Worm (Caenorhabditis elegans) whole organism, L4 larva: ENCODE data around the gene str-178.

Source experiments
- F49E8.2 ChIP-seq: sonication (generic microtip); optimal IDR thresholded peaks from 2 replicates; lab custom pipeline; 2016; ENCODE audit warnings: missing compliant biosample characterization, mild to moderate bottlenecking, missing genetic modification characterization, borderline replicate concordance
- R02D3.7 ChIP-seq: fragments of 150-350 bp; sonication (generic microtip); optimal IDR thresholded peaks from 3 replicates; lab custom pipeline; 2014; ENCODE audit warnings: missing biosample characterization, missing genetic modification characterization
- T26A8.4 ChIP-seq: fragments of 200-800 bp; sonication (Bioruptor generic); IDR thresholded peaks from 2 replicates; pipeline ENCODE4 v1.3.6; 2022; ENCODE audit warnings: missing genetic modification characterization, missing compliant biosample characterization
- Y48G9A.11 ChIP-seq: fragments of 200-800 bp; sonication (Bioruptor generic); IDR thresholded peaks from 2 replicates; pipeline ENCODE4 v1.3.6; 2022; ENCODE audit warnings: missing genetic modification reagents, missing genetic modification characterization, missing compliant biosample characterization
- Y75B8A.6 ChIP-seq: fragments of 200-800 bp; sonication (Bioruptor generic); IDR thresholded peaks from 2 replicates; pipeline ENCODE4 v1.3.6; 2022; ENCODE audit warnings: missing genetic modification reagents, missing genetic modification characterization, missing compliant biosample characterization
- ZK337.2 ChIP-seq: fragments of 200-800 bp; sonication (Bioruptor generic); IDR thresholded peaks from 2 replicates; pipeline ENCODE4 v1.3.6; 2022; ENCODE audit warnings: missing genetic modification reagents, missing genetic modification characterization, missing compliant biosample characterization
- aha-1 ChIP-seq: fragments of 150-350 bp; peaks from one replicate; lab custom pipeline; 2014; ENCODE audit warnings: missing biosample characterization, missing genetic modification characterization
- aly-2 ChIP-seq: sonication (generic microtip); optimal IDR thresholded peaks from 2 replicates; lab custom pipeline; 2018; ENCODE audit warnings: missing biosample characterization, missing genetic modification characterization
- ama-1 ChIP-seq: fragments of 150-350 bp; optimal IDR thresholded peaks from 2 replicates; lab custom pipeline; 2014; ENCODE audit warnings: inconsistent platforms, mixed read lengths
- attf-4 ChIP-seq: sonication (generic microtip); optimal IDR thresholded peaks from 3 replicates; lab custom pipeline; 2017; ENCODE audit warnings: missing biosample characterization, missing genetic modification characterization
- cey-2 ChIP-seq: sonication (generic microtip); optimal IDR thresholded peaks from 3 replicates; lab custom pipeline; 2017; ENCODE audit warnings: missing genetic modification characterization, mild to moderate bottlenecking, missing compliant biosample characterization, antibody characterized with exemption, borderline replicate concordance; ENCODE audit not compliant: insufficient read depth
- daf-12 ChIP-seq: fragments of 150-350 bp; optimal IDR thresholded peaks from 2 replicates; lab custom pipeline; 2014; ENCODE audit warnings: missing biosample characterization, missing genetic modification reagents, missing genetic modification characterization
- daf-16 ChIP-seq, 3 experiments: sonication (generic microtip); optimal IDR thresholded peaks; 2 replicates each; lab custom pipeline; 2016 to 2017; ENCODE audit warnings: missing genetic modification characterization in 3 of 3, missing genetic modification reagents in 3 of 3, mild to moderate bottlenecking in 2 of 3, missing compliant biosample characterization in 2 of 3, missing biosample characterization in 1 of 3, moderate library complexity in 1 of 3
- daf-8 ChIP-seq: fragments of 200-800 bp; sonication (Bioruptor generic); IDR thresholded peaks from 2 replicates; pipeline ENCODE4 v1.3.6; 2022; ENCODE audit warnings: missing genetic modification characterization, missing compliant biosample characterization
- dmd-6 ChIP-seq: fragments of 200-800 bp; sonication (Bioruptor generic); IDR thresholded peaks from 2 replicates; pipeline ENCODE4 v1.3.6; 2022; ENCODE audit warnings: missing genetic modification reagents, missing genetic modification characterization, missing compliant biosample characterization
- dmd-9 ChIP-seq: fragments of 200-800 bp; sonication (Bioruptor generic); IDR thresholded peaks from 2 replicates; pipeline ENCODE4 v1.3.6; 2022; ENCODE audit warnings: missing genetic modification reagents, missing genetic modification characterization, missing compliant biosample characterization
- dpl-1 ChIP-seq: fragments of 150-350 bp; optimal IDR thresholded peaks from 2 replicates; lab custom pipeline; 2014; ENCODE audit warnings: missing biosample characterization, missing genetic modification reagents, missing genetic modification characterization
- dve-1 ChIP-seq: sonication (generic microtip); optimal IDR thresholded peaks from 2 replicates; lab custom pipeline; 2017; ENCODE audit warnings: antibody characterized with exemption, mild to moderate bottlenecking, missing genetic modification characterization, missing compliant biosample characterization; ENCODE audit not compliant: insufficient read depth
- fos-1 ChIP-seq: fragments of 150-350 bp; optimal IDR thresholded peaks from 2 replicates; lab custom pipeline; 2014; ENCODE audit warnings: missing biosample characterization, missing genetic modification characterization
- gei-8 ChIP-seq: fragments of 200-800 bp; sonication (Bioruptor generic); optimal IDR thresholded peaks from 2 replicates; lab custom pipeline; 2018; ENCODE audit warnings: mild to moderate bottlenecking, missing genetic modification characterization, missing compliant biosample characterization
- hlh-11 ChIP-seq: fragments of 200-800 bp; sonication (Bioruptor generic); optimal IDR thresholded peaks from 2 replicates; lab custom pipeline; 2018; ENCODE audit warnings: mild to moderate bottlenecking, missing genetic modification characterization, missing compliant biosample characterization
- lin-13 ChIP-seq: fragments of 150-350 bp; optimal IDR thresholded peaks from 2 replicates; lab custom pipeline; 2014; ENCODE audit warnings: missing biosample characterization, missing genetic modification reagents, missing genetic modification characterization
- lin-15B ChIP-seq: fragments of 150-350 bp; sonication (generic microtip); optimal IDR thresholded peaks from 3 replicates; lab custom pipeline; 2014; ENCODE audit warnings: missing biosample characterization, missing genetic modification characterization
- lin-38 ChIP-seq: fragments of 200-800 bp; sonication (Bioruptor generic); IDR thresholded peaks from 2 replicates; pipeline ENCODE4 v1.3.6; 2022; ENCODE audit warnings: missing genetic modification reagents, missing genetic modification characterization, missing compliant biosample characterization
- lsy-2 ChIP-seq, 2 experiments: fragments of 150-350 bp in 1 of 2; sonication (generic microtip) in 1 of 2; optimal IDR thresholded peaks; 2 replicates each; lab custom pipeline; 2014 to 2017; ENCODE audit warnings: missing biosample characterization in 2 of 2, missing genetic modification characterization in 2 of 2
- madf-5 ChIP-seq, 2 experiments: fragments of 200-800 bp; sonication (Bioruptor generic); IDR thresholded peaks; 2 replicates each; pipeline ENCODE4 v1.3.6; 2022; ENCODE audit warnings: missing compliant biosample characterization in 2 of 2, missing genetic modification characterization in 2 of 2
- madf-9 ChIP-seq: fragments of 200-800 bp; sonication (Bioruptor generic); conservative IDR thresholded peaks from 2 replicates; pipeline ENCODE4 v1.3.6; 2022; ENCODE audit warnings: missing genetic modification reagents, missing genetic modification characterization, missing compliant biosample characterization
- mdl-1 ChIP-seq, 2 experiments: fragments of 150-350 bp in 1 of 2; sonication (generic microtip) in 1 of 2; optimal IDR thresholded peaks; 2 replicates each; lab custom pipeline; 2014 to 2017; ENCODE audit warnings: missing biosample characterization in 2 of 2, missing genetic modification characterization in 2 of 2
- mep-1 ChIP-seq: fragments of 150-350 bp; sonication (generic microtip); optimal IDR thresholded peaks from 3 replicates; lab custom pipeline; 2014; ENCODE audit warnings: missing biosample characterization, missing genetic modification characterization
- nhr-102 ChIP-seq: sonication (generic microtip); optimal IDR thresholded peaks from 2 replicates; lab custom pipeline; 2016; ENCODE audit warnings: mild to moderate bottlenecking, missing genetic modification characterization, moderate library complexity, missing compliant biosample characterization
- nhr-111 ChIP-seq: fragments of 200-800 bp; sonication (Bioruptor generic); optimal IDR thresholded peaks from 2 replicates; lab custom pipeline; 2018; ENCODE audit warnings: mild to moderate bottlenecking, missing genetic modification characterization, missing compliant biosample characterization
- nhr-28 ChIP-seq: fragments of 150-350 bp; optimal IDR thresholded peaks from 2 replicates; lab custom pipeline; 2014; ENCODE audit warnings: missing biosample characterization, missing genetic modification characterization
- nhr-42 ChIP-seq: fragments of 200-800 bp; sonication (Bioruptor generic); IDR thresholded peaks from 2 replicates; pipeline ENCODE4 v1.3.6; 2022; ENCODE audit warnings: missing genetic modification characterization, missing compliant biosample characterization
- nhr-6 ChIP-seq: fragments of 150-350 bp; optimal IDR thresholded peaks from 2 replicates; lab custom pipeline; 2014; ENCODE audit warnings: missing biosample characterization, missing genetic modification characterization
- nhr-77 ChIP-seq: fragments of 150-350 bp; optimal IDR thresholded peaks from 2 replicates; lab custom pipeline; 2014; ENCODE audit warnings: missing biosample characterization, missing genetic modification characterization
- pqm-1 ChIP-seq: sonication (generic microtip); optimal IDR thresholded peaks from 2 replicates; lab custom pipeline; 2017; ENCODE audit warnings: missing biosample characterization, missing genetic modification characterization
- rbr-2 ChIP-seq: sonication (generic microtip); optimal IDR thresholded peaks from 2 replicates; lab custom pipeline; 2016; ENCODE audit warnings: missing genotype, missing genetic modification characterization, missing compliant biosample characterization
- saeg-2 ChIP-seq: fragments of 200-800 bp; sonication (Bioruptor generic); IDR thresholded peaks from 2 replicates; pipeline ENCODE4 v1.3.6; 2022; ENCODE audit warnings: missing genetic modification reagents, missing genetic modification characterization, missing compliant biosample characterization
- sdz-12 ChIP-seq: fragments of 200-800 bp; sonication (Bioruptor generic); optimal IDR thresholded peaks from 2 replicates; lab custom pipeline; 2018; ENCODE audit warnings: mild to moderate bottlenecking, missing genetic modification characterization, missing compliant biosample characterization
- spr-1 ChIP-seq: sonication (generic microtip); optimal IDR thresholded peaks from 2 replicates; lab custom pipeline; 2016; ENCODE audit warnings: mild to moderate bottlenecking, missing genetic modification characterization, missing compliant biosample characterization
- tag-97 ChIP-seq: fragments of 200-800 bp; sonication (Bioruptor generic); IDR thresholded peaks from 2 replicates; pipeline ENCODE4 v1.3.6; 2022; ENCODE audit warnings: missing genetic modification characterization, missing compliant biosample characterization
- tra-1 ChIP-seq: fragments of 200-800 bp; sonication (Bioruptor generic); IDR thresholded peaks from 2 replicates; pipeline ENCODE4 v1.3.6; 2022; ENCODE audit warnings: missing genetic modification reagents, missing genetic modification characterization, missing compliant biosample characterization
- unc-130 ChIP-seq: sonication (generic microtip); optimal IDR thresholded peaks from 2 replicates; lab custom pipeline; 2016; ENCODE audit warnings: missing genetic modification reagents, missing genetic modification characterization, missing compliant biosample characterization
- zag-1 ChIP-seq: fragments of 150-350 bp; optimal IDR thresholded peaks from 2 replicates; lab custom pipeline; 2014; ENCODE audit warnings: missing biosample characterization, missing genetic modification characterization
- zip-11 ChIP-seq: fragments of 200-800 bp; sonication (Bioruptor generic); IDR thresholded peaks from 2 replicates; pipeline ENCODE4 v1.3.6; 2022; ENCODE audit warnings: missing genetic modification characterization, missing compliant biosample characterization

The str-178 gene

ce11 chrV:12732734-12733133 is 16.4 kb upstream of the str-178 start:
- TF ChIP-seq dve-1 = peak; percentile 42
- no peak for TF ChIP-seq mep-1 (tag; lab: Kevin White, UChicago)
- TF ChIP-seq lsy-2 (tag; optimal IDR thresholded peaks at IDR 0.05; lab: Kevin White, UChicago) = no peak
- peak; percentile 55 for TF ChIP-seq nhr-77 (tag; lab: Kevin White, UChicago)
- no peak for TF ChIP-seq daf-16 (GFP tag; optimal IDR thresholded peaks at IDR 0.05; lab: Kevin White, UChicago)
- TF ChIP-seq daf-16 (tag; optimal IDR thresholded peaks at IDR 0.05; lab: Kevin White, UChicago) = peak; percentile 56
- TF ChIP-seq hlh-11 = peak; percentile 19
- TF ChIP-seq nhr-28 (tag; lab: Kevin White, UChicago) = peak; percentile 61
- TF ChIP-seq pqm-1 (tag; lab: Kevin White, UChicago) = peak; percentile 58

- TF ChIP-seq F49E8.2 (tag; lab: Kevin White, UChicago) = no peak
- no peak for TF ChIP-seq zip-11 (GFP tag; lab: Robert Waterston, UW)
- TF ChIP-seq, all 104 proteins: peak for 0
These were observed 12.9 kb upstream of the str-178 start, which contains the start of gene R11D1.10 for ce11 chrV:12729220-12729619. TSS of gene R11D1.10 (plus strand) at chrV:12729520.

DNA sequence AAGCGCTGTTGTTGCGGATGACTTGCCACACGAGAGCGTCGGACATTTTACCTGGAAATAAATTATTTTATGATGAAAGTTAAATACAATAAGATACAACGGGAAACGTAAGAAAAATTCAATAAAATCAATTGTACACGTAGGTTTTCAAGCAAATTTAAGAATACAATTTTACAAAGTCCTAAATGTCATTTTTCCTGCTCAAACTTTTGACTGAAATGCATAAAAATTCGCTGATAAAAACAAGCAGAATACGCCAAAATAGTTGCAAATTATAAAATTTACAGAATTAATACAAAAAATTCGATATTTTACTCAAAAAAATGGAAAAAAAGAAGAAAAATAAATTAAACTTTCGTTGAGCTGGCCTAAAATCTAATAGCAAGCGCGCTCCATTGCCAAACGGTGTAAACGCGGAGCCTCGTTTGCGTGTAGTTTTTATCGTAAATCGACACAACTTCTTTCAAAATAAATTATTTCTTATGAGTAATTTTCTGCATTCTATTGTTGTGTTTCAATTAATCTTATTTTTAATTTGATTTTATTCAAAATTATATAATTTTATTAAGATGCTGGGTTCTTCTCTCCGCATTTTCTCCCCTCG is 11.8 kb upstream of the str-178 start, which contains the start of the genes rpl-28 and mrpl-49:
rpl-28 (minus strand) TSS at position 51 of the 604 bp plus-strand sequence.
mrpl-49 (plus strand) TSS at position 570 of the 604 bp plus-strand sequence.
- TF ChIP-seq ama-1 (lab: Kevin White, UChicago) (peak; percentile 17), sdz-12 (GFP tag; lab: Kevin White, UChicago) (no peak), dve-1 (peak; percentile 90), nhr-77 (tag; lab: Kevin White, UChicago) (peak; percentile 96), dmd-9 (GFP tag; lab: Robert Waterston, UW) (no peak), dmd-6 (peak; percentile 67), cey-2 (no peak), Y75B8A.6 (GFP tag; lab: Robert Waterston, UW) (no peak), nhr-111 (GFP tag; lab: Kevin White, UChicago) (no peak), nhr-102 (tag; lab: Kevin White, UChicago) (peak; percentile 54), dpl-1 (GFP tag; lab: Kevin White, UChicago) (peak; percentile 85), T26A8.4 (0 out of 2 replicates have a peak, but pooled peaks have one; percentile 43), unc-130 (GFP tag; lab: Kevin White, UChicago) (no peak), madf-5 (GFP tag; IDR thresholded peaks at IDR 0.05; lab: Robert Waterston, UW) (no peak), daf-12 (tag; lab: Kevin White, UChicago) (no peak), lin-13 (GFP tag; lab: Kevin White, UChicago) (peak; percentile 29), lin-38 (peak; percentile 97), aha-1 (tag; lab: Kevin White, UChicago) (peak; percentile 46), spr-1 (tag; lab: Kevin White, UChicago) (no peak), lin-15B (peak; percentile 86), attf-4 (tag; lab: Kevin White, UChicago) (no peak), mdl-1 (tag; optimal IDR thresholded peaks at IDR 0.05; lab: Kevin White, UChicago) (peak in 1 of 2 experiments; percentile 20), ZK337.2 (0 out of 2 replicates have a peak, but pooled peaks have one; percentile 6), Y48G9A.11 (GFP tag; lab: Robert Waterston, UW) (peak; percentile 99), mep-1 (tag; lab: Kevin White, UChicago) (peak; percentile 86), tag-97 (GFP tag; lab: Robert Waterston, UW) (no peak), daf-8 (no peak), zag-1 (no peak), tra-1 (no peak), F49E8.2 (tag; lab: Kevin White, UChicago) (no peak), madf-9 (GFP tag; lab: Robert Waterston, UW) (0 out of 2 replicates have a peak, but pooled peaks have one; percentile 26), nhr-28 (tag; lab: Kevin White, UChicago) (peak; percentile 80), aly-2 (no peak), rbr-2 (tag; lab: Kevin White, UChicago) (peak; percentile 73), gei-8 (GFP tag; lab: Kevin White, UChicago) (no peak), saeg-2 (GFP tag; lab: Robert Waterston, UW) (no peak), fos-1 (tag; lab: Kevin White, UChicago) (no peak), nhr-42 (GFP tag; lab: Robert Waterston, UW) (0 out of 2 replicates have a peak, but pooled peaks have one; percentile 57), R02D3.7 (tag; lab: Kevin White, UChicago) (peak; percentile 79), nhr-6 (tag; lab: Kevin White, UChicago) (peak; percentile 98)
